Fruit fly (Drosophila melanogaster) whole organism: ENCODE results near the gene CG11837.
A peak's percentile ranks its signal among the peaks of the same experiment; 100 is the strongest.

Source experiments
- CG8478 ChIP-seq: fragments of >200 bp; optimal IDR thresholded peaks from 2 replicates; lab custom pipeline; 2018; ENCODE audit warnings: inconsistent platforms
- Dll ChIP-seq: fragments of >200 bp; optimal IDR thresholded peaks from 2 replicates; lab custom pipeline; 2017
- EcR ChIP-seq, 2 experiments: fragments of >200 bp; optimal IDR thresholded peaks; 2 replicates each; lab custom pipeline; 2017; ENCODE audit warnings: missing biosample characterization in 2 of 2, missing genetic modification characterization in 2 of 2, missing genetic modification reagents in 2 of 2
- pan ChIP-seq: fragments of >200 bp; optimal IDR thresholded peaks from 2 replicates; lab custom pipeline; 2017
- psq ChIP-seq: fragments of >200 bp; optimal IDR thresholded peaks from 2 replicates; lab custom pipeline; 2017
- usp ChIP-seq: fragments of >200 bp; optimal IDR thresholded peaks from 2 replicates; lab custom pipeline; 2017; ENCODE audit warnings: missing biosample characterization, missing genetic modification characterization, mixed read lengths

CG11837 gene

DNA sequence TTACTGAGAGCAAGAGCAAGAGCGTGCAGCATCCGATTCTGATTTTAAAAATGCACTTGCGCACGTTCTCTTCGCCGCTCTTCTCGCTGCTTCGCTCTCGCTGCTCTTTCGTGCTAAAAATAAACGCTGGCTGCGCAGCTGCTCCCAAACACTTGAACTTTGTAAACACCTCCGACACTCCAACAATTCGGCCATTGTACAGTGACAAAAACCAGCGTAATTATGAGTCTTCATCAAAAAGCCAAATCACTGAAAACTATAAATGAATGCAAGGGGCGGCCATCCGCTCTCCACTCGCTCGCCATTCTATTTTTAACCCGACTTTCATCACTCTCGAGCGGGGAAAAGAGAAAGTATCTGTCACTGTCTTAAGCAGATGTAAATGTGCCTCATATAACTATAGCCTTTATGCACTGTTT lies 15.4 kb downstream of the CG11837 start:
- TF ChIP-seq EcR (GFP tag; optimal IDR thresholded peaks at IDR 0.05; lab: Kevin White, UChicago) (peak in 1 of 2 experiments; percentile 40), usp (GFP tag; lab: Kevin White, UChicago) (no peak), Dll (peak; percentile 85)

DNA sequence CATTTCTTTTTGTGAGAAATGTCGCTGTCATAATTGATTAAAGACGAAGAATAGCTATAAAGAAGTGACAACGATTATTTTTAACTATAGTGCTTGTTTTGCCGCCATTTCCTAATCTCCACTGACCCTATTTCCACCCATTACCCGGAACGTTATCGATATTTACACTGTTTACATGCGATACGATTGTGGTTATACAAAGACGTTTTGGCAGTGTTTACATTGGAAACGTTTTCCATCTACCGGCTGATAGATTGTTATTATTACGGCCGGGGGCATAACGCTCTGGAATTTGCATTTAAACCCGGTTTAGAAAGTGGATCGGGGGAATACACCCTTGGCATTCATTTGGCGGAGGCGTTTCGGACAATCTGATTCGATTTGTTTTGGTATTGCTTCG lies 17.0 kb downstream of the CG11837 start:
- TF ChIP-seq pan = no peak
- TF ChIP-seq CG8478 (lab: Kevin White, UChicago) = no peak
- TF ChIP-seq usp (GFP tag; lab: Kevin White, UChicago) = no peak
- no peak for TF ChIP-seq EcR (GFP tag; optimal IDR thresholded peaks at IDR 0.05; lab: Kevin White, UChicago)
- TF ChIP-seq Dll = no peak
- no peak for TF ChIP-seq psq (lab: Kevin White, UChicago)

DNA sequence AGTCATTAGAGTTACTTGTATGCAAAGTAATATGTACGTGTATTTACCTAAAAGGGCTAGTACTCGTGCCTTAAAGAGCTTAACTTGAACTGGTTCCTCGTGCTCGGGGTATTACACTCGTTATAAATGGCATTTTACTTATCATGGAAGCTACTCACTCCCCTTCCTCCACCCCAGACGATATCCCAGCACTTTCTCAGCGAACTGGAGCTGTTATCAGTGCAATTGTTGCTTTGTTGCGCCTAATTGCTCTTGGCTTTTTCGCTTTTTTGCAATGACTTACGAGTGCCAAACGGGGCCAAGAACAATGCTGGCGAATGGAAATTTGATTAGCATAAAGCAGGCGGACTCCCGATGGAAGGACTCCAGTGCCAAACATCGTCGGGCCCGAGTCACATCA lies 17.8 kb downstream of the CG11837 start:
- no peak for TF ChIP-seq pan
- no peak for TF ChIP-seq usp (GFP tag; lab: Kevin White, UChicago)
- no peak for TF ChIP-seq CG8478 (lab: Kevin White, UChicago)
- no peak for TF ChIP-seq psq (lab: Kevin White, UChicago)
- no peak for TF ChIP-seq Dll
- TF ChIP-seq EcR (GFP tag; optimal IDR thresholded peaks at IDR 0.05; lab: Kevin White, UChicago) = no peak

DNA sequence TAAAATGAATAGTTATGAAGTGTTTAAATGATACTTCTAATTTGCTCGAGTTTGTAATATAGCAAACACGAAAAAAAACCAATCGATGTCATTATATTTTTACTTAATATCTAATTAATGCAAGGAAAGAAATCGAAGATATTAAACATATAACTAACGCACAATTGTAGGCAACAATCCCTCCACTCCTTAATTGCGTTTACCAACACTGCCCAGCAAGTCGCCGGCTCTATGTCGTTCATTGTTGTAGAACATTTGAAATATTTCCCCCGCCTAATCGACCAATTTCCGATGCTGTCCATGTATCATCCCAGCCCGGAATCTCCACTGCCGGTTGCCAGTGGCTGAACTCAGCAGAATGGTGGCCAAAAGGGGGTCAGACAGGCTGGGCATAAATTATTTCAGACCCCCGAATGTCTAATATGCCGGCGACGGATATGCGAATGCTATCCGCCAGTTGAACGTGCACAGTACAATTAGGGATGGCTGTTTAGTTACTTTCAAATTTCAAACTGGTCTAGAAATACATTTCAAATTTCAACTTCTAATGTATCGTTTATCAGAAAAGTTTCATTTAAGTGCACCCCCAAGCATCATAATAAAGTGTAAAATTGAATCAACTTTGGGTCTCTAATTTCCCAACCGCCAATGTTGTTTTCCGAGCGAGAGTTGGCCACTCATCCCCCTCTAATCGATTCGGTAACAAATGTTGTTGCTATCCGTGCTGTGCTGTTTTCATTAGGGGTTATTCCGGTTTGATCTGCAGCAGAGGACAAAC lies 19.3 kb downstream of the CG11837 start:
- TF ChIP-seq pan = no peak
- no peak for TF ChIP-seq psq (lab: Kevin White, UChicago)
- no peak for TF ChIP-seq Dll
- no peak for TF ChIP-seq CG8478 (lab: Kevin White, UChicago)
- TF ChIP-seq usp (GFP tag; lab: Kevin White, UChicago) = no peak
- no peak for TF ChIP-seq EcR (GFP tag; optimal IDR thresholded peaks at IDR 0.05; lab: Kevin White, UChicago)

DNA sequence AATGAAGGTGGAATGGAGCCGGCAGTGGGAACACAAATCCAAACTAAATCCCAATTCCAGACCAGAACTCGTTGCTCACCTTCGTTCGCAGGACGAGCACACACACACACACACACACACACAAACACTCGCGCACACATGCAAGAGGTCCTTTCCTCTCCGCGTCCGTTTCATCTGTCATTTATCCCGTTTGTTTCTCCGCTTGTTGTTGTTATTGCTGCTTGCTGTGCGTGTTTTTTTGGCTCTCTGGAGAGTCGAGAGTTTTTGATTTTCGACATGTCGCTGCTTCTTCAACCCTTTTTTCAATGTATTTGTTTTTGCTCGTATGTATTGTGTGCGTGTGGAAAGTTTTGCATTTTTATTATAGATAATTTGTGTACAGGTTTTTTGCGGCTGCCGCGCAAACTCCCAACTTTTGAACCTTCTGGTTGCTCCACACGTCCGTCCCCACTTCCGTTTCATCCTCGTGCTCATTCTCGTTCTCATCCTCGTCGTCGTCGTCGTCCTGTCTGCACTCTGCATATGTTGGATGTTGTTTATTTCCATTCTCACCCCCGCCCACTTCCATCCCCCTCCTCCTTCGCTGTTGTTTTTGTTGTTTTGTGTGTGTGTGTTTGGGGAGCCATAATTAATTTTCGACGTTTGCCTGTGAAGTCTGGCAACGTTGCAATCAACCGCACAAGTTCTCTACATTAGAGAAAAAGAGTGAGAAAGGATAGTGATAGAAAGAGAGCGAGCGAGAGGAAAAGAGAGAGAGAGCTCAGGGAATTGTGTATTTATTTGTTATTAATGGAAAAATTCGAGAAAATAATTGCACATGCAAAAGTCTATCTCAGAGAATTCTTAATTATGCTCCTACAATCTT lies 20.1 kb downstream of the CG11837 start:
- TF ChIP-seq Dll (no peak), EcR (GFP tag; optimal IDR thresholded peaks at IDR 0.05; lab: Kevin White, UChicago) (no peak), usp (GFP tag; lab: Kevin White, UChicago) (no peak), pan (no peak), psq (lab: Kevin White, UChicago) (no peak), CG8478 (lab: Kevin White, UChicago) (no peak)

DNA sequence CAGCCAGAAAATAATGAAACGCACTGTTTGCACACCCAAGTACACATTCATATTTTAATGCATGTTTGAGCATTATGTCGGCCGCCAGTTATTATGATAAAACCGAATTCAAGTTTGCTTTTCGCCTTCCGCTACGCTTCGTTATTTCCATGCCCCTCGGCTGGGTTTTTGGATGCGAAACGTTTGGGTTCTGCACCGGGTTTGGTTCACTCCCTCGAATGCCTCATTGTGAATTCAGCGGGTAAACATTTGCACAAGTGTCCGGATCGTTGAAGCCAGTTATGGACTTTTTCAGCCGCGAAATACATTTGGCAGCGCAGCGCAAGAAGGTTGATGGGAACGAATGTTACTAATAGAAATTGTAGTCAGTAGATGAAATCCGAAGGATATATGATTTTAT lies 21.8 kb downstream of the CG11837 start:
- TF ChIP-seq pan = no peak
- TF ChIP-seq CG8478 (lab: Kevin White, UChicago) = no peak
- TF ChIP-seq Dll = no peak
- no peak for TF ChIP-seq psq (lab: Kevin White, UChicago)
- no peak for TF ChIP-seq EcR (GFP tag; optimal IDR thresholded peaks at IDR 0.05; lab: Kevin White, UChicago)
- no peak for TF ChIP-seq usp (GFP tag; lab: Kevin White, UChicago)

DNA sequence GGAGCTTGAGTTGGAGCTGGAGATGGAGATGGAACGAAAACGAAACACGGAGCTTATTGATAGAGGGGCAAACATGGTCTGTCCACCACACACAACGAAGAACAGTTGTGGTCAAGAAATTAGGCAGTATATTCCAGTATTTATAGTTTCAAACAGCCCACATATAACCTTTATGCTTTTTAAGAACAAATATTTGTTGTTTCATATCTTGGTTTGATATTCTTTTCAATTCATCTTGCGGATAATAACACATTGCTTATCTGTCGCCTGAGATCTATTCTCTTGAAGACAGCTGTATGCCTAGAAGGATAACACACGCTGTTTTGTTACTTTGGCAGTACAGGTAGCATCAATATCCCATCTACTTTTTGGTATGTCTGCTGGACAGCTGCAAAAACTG lies 23.5 kb downstream of the CG11837 start:
- TF ChIP-seq usp (GFP tag; lab: Kevin White, UChicago) = no peak
- TF ChIP-seq psq (lab: Kevin White, UChicago) = no peak
- no peak for TF ChIP-seq EcR (GFP tag; optimal IDR thresholded peaks at IDR 0.05; lab: Kevin White, UChicago)

DNA sequence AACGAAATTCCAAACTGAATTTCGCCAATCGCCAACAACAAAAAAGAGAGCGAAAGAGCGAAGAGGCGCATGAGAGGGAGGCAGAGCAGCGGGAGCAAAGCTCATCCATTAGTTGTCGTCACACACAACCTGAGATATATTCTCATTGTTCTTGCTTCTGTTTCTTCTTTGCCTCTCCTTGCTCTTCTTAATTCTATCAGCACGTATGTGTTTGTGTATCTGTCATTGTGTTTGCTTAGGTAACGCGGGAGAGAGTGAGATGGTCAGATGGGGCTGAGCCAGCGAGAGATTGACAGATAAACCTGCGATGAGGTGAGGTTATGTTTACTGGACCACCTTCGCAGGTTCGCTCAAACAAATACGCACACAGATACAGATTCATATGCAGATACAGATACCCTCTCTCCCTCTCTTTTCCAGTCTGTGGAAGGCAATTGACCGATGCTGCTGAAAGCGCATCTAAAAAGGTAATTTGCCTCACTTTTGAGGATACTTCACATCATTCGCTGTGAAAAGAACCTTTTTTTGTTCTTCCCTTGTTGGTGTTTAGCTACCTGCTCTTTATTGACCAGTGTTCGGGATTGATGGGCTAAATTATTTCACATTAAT lies 24.8 kb downstream of the CG11837 start:
- TF ChIP-seq Dll (no peak), EcR (GFP tag; optimal IDR thresholded peaks at IDR 0.05; lab: Kevin White, UChicago) (peak in 1 of 2 experiments; percentile 0)

DNA sequence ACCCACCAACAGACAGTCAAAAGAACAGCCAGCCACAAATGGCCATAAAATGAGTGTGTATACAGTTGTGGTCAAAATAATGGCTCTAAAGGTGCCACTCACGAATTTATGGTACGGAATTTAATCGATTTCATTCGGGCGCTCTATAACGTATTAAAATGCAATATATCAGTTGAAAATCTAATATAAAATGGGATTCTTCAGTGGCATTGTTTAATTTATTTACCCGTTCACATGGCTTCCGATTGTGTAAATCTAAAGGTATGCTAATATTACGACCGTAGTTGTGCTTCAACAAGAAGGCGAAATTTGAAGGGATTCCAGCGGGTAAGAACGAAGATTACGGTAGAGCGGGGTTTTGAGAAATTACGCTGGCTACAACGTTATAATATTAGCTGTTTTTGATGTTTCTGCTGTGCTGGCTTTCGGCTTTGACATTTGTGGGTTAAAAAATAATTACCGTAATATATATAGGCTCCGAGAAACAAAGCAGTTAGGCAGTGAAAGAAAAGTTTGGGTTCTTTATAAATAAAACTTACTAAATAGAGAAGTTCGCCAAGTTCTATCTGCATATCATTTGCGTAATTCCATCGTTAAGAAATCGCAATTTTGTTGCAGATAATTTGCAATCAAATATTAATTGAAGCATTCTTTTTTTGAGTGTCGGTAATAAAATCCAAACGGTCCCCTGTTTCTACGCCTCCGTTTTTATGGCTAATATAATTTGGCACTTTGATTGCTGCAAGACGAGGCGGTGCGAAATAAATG lies 26.5 kb downstream of the CG11837 start:
- TF ChIP-seq CG8478 (lab: Kevin White, UChicago) = no peak
- no peak for TF ChIP-seq pan
- TF ChIP-seq Dll = no peak
- no peak for TF ChIP-seq usp (GFP tag; lab: Kevin White, UChicago)
- no peak for TF ChIP-seq EcR (GFP tag; optimal IDR thresholded peaks at IDR 0.05; lab: Kevin White, UChicago)
- TF ChIP-seq psq (lab: Kevin White, UChicago) = no peak

DNA sequence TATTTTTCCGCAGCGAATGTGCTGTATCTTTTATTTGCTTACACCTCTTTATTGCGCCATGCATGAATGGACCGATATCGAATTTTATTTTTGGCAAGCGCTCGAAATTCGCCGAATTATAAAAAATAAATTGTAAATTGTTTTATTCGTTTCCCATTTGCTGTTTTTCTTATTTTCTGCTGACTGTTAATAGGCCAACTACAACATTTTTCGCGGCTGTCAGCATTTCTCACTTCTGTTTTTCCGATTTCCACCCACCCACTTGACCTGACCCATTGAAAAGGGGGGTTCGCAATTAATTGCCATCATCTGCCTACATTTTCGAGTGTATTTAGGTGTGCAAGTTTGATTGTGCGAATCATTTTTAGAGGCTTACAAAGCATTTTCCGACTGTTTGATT lies 27.3 kb downstream of the CG11837 start:
- TF ChIP-seq Dll (no peak), pan (no peak), psq (lab: Kevin White, UChicago) (no peak), CG8478 (lab: Kevin White, UChicago) (no peak), usp (GFP tag; lab: Kevin White, UChicago) (no peak), EcR (GFP tag; optimal IDR thresholded peaks at IDR 0.05; lab: Kevin White, UChicago) (no peak)

DNA sequence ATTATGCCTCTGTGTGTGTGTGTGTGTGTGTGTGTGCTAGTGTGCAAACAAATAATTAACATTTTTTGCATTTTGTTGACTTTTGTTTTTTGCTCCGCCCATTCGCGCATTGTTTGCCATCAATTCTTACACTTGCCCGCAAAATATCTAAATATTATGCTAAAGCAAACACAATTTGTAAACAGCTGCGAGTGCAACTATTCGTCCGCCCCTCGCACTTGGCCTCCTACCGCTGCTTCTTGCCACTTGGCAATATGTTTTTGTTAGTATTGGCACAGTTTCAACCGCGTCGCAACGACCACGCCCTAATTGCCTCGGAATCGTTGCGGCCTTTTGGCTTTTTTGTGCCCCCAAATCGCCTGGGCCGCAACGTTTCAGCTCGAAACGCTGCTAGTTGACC lies 28.3 kb downstream of the CG11837 start:
- TF ChIP-seq pan (no peak), CG8478 (lab: Kevin White, UChicago) (no peak)
